Fruit fly (Drosophila melanogaster) whole organism, embryonic: ENCODE results near the gene dmrt11E.
A peak's percentile ranks its signal among the peaks of the same experiment; 100 is the strongest.

Source experiments
- Abd-B ChIP-seq: fragments of 200-800 bp; sonication (Bioruptor generic); optimal IDR thresholded peaks from 2 replicates; lab custom pipeline; 2018; ENCODE audit warnings: missing biosample characterization, mild to moderate bottlenecking, missing genetic modification characterization, moderate library complexity
- CG10321 ChIP-seq: fragments of 200-800 bp; sonication (Bioruptor generic); IDR thresholded peaks from 2 replicates; pipeline ENCODE4 v1.3.6; 2022; ENCODE audit warnings: missing biosample characterization, missing genetic modification characterization
- CG10565 ChIP-seq: fragments of 200-800 bp; sonication (Bioruptor generic); optimal IDR thresholded peaks from 3 replicates; lab custom pipeline; 2016; ENCODE audit warnings: missing biosample characterization, mild to moderate bottlenecking, missing genetic modification characterization
- CG10654 ChIP-seq: fragments of 200-800 bp; sonication (Bioruptor generic); optimal IDR thresholded peaks from 2 replicates; lab custom pipeline; 2016; ENCODE audit warnings: missing biosample characterization, missing genetic modification characterization
- CG12942 ChIP-seq: fragments of 200-800 bp; sonication (Bioruptor generic); optimal IDR thresholded peaks from 3 replicates; lab custom pipeline; 2016; ENCODE audit warnings: missing biosample characterization, missing genetic modification characterization
- CG13775 ChIP-seq: fragments of 200-800 bp; sonication (Bioruptor generic); optimal IDR thresholded peaks from 3 replicates; lab custom pipeline; 2017; ENCODE audit warnings: missing biosample characterization, mild to moderate bottlenecking, missing genetic modification characterization
- CG1602 ChIP-seq: fragments of 200-800 bp; sonication (Bioruptor generic); optimal IDR thresholded peaks from 3 replicates; lab custom pipeline; 2016; ENCODE audit warnings: missing biosample characterization, missing genetic modification characterization
- CG18476 ChIP-seq: fragments of 200-800 bp; sonication (Bioruptor generic); optimal IDR thresholded peaks from 2 replicates; lab custom pipeline; 2016; ENCODE audit warnings: missing biosample characterization, mild to moderate bottlenecking, missing genetic modification characterization
- CG18599 ChIP-seq: fragments of 200-800 bp; sonication (Bioruptor generic); optimal IDR thresholded peaks from 3 replicates; lab custom pipeline; 2017; ENCODE audit warnings: missing biosample characterization, missing genetic modification characterization, mild to moderate bottlenecking, moderate library complexity, missing genetic modification reagents
- CG2120 ChIP-seq: fragments of 200-800 bp; sonication (Bioruptor generic); optimal IDR thresholded peaks from 3 replicates; lab custom pipeline; 2016; ENCODE audit warnings: missing biosample characterization, missing genetic modification characterization
- CG2712 ChIP-seq: fragments of 200-800 bp; optimal IDR thresholded peaks from 3 replicates; lab custom pipeline; 2019; ENCODE audit warnings: missing biosample characterization, mild to moderate bottlenecking, missing genetic modification characterization, moderate library complexity
- CG32532 ChIP-seq: fragments of 200-800 bp; sonication (Bioruptor generic); IDR thresholded peaks from 2 replicates; pipeline ENCODE4 v1.3.6; 2022; ENCODE audit warnings: missing biosample characterization, missing genetic modification characterization
- CG3838 ChIP-seq: fragments of 200-800 bp; sonication (Bioruptor generic); optimal IDR thresholded peaks from 3 replicates; lab custom pipeline; 2016; ENCODE audit warnings: missing biosample characterization, missing genetic modification characterization
- CG6689 ChIP-seq: fragments of 200-800 bp; sonication (Bioruptor generic); IDR thresholded peaks from 2 replicates; pipeline ENCODE4 v1.3.6; 2022; ENCODE audit warnings: missing biosample characterization, missing genetic modification characterization
- CG7786 ChIP-seq: fragments of 200-800 bp; sonication (Bioruptor generic); optimal IDR thresholded peaks from 2 replicates; lab custom pipeline; 2016; ENCODE audit warnings: missing biosample characterization, missing genetic modification characterization
- CG7928 ChIP-seq: fragments of 200-800 bp; sonication (Bioruptor generic); optimal IDR thresholded peaks from 2 replicates; lab custom pipeline; 2017; ENCODE audit warnings: missing biosample characterization, mild to moderate bottlenecking, missing genetic modification characterization
- CG8924 ChIP-seq: fragments of 200-800 bp; optimal IDR thresholded peaks from 3 replicates; lab custom pipeline; 2019; ENCODE audit warnings: missing biosample characterization, mild to moderate bottlenecking, missing genetic modification characterization, moderate library complexity
- CG9437 ChIP-seq: fragments of 200-800 bp; sonication (Bioruptor generic); optimal IDR thresholded peaks from 2 replicates; lab custom pipeline; 2018; ENCODE audit warnings: missing biosample characterization, mild to moderate bottlenecking, missing genetic modification characterization
- CG9876 ChIP-seq: fragments of 200-800 bp; sonication (Bioruptor generic); optimal IDR thresholded peaks from 2 replicates; lab custom pipeline; 2016; ENCODE audit warnings: missing biosample characterization, missing genetic modification characterization
- Dfd ChIP-seq, 2 experiments: fragments of >200 bp; optimal IDR thresholded peaks; 2 replicates each; lab custom pipeline; 2017; ENCODE audit warnings: missing biosample characterization in 2 of 2, missing genetic modification characterization in 2 of 2
- Dip3 ChIP-seq: fragments of 200-800 bp; sonication (Bioruptor generic); optimal IDR thresholded peaks from 3 replicates; lab custom pipeline; 2016; ENCODE audit warnings: missing biosample characterization, missing genetic modification characterization
- Doc2 ChIP-seq: fragments of 200-800 bp; sonication (Bioruptor generic); IDR thresholded peaks from 2 replicates; pipeline ENCODE4 v1.3.6; 2022; ENCODE audit warnings: missing biosample characterization, missing genetic modification characterization
- Ets97D ChIP-seq: fragments of 200-800 bp; sonication (Bioruptor generic); optimal IDR thresholded peaks from 3 replicates; lab custom pipeline; 2016; ENCODE audit warnings: missing biosample characterization, missing genetic modification characterization
- Fer2 ChIP-seq: fragments of 200-800 bp; sonication (Bioruptor generic); optimal IDR thresholded peaks from 2 replicates; lab custom pipeline; 2018; ENCODE audit warnings: missing biosample characterization, mild to moderate bottlenecking, missing genetic modification characterization, moderate library complexity
- Fer3 ChIP-seq: fragments of 200-800 bp; sonication (Bioruptor generic); optimal IDR thresholded peaks from 2 replicates; lab custom pipeline; 2018; ENCODE audit warnings: missing biosample characterization, mild to moderate bottlenecking, missing genetic modification characterization, moderate library complexity
- H15 ChIP-seq: fragments of 200-800 bp; sonication (Bioruptor generic); IDR thresholded peaks from 3 replicates; pipeline ENCODE4 v1.3.6; 2022; ENCODE audit warnings: missing biosample characterization, missing genetic modification characterization
- Kr ChIP-seq: fragments of 200-800 bp; sonication (Bioruptor generic); optimal IDR thresholded peaks from 2 replicates; lab custom pipeline; 2017; ENCODE audit warnings: missing biosample characterization, mild to moderate bottlenecking, missing genetic modification characterization
- Mrtf ChIP-seq: fragments of 200-800 bp; sonication (Bioruptor generic); IDR thresholded peaks from 3 replicates; pipeline ENCODE4 v1.3.6; 2022; ENCODE audit warnings: missing biosample characterization, missing genetic modification characterization
- Opbp ChIP-seq: fragments of 200-800 bp; sonication (Bioruptor generic); IDR thresholded peaks from 3 replicates; pipeline ENCODE4 v1.3.6; 2022; ENCODE audit warnings: missing biosample characterization, missing genetic modification characterization; ENCODE audit not compliant: partially characterized antibody
- Spps ChIP-seq: fragments of 200-800 bp; sonication (Bioruptor generic); optimal IDR thresholded peaks from 2 replicates; lab custom pipeline; 2018; ENCODE audit warnings: missing biosample characterization, mild to moderate bottlenecking, missing genetic modification characterization
- Ssrp ChIP-seq: fragments of 200-800 bp; sonication (Bioruptor generic); optimal IDR thresholded peaks from 2 replicates; lab custom pipeline; 2018; ENCODE audit warnings: missing biosample characterization, mild to moderate bottlenecking, missing genetic modification characterization, moderate library complexity
- Taf1 ChIP-seq: fragments of 200-800 bp; sonication (Bioruptor generic); IDR thresholded peaks from 2 replicates; pipeline ENCODE4 v1.3.6; 2022; ENCODE audit warnings: missing biosample characterization, missing genetic modification characterization
- aop ChIP-seq: fragments of 200-800 bp; sonication (Bioruptor generic); IDR thresholded peaks from 2 replicates; pipeline ENCODE4 v1.3.6; 2022; ENCODE audit warnings: missing biosample characterization, missing genetic modification characterization
- bcd ChIP-seq: fragments of 200-800 bp; sonication (Bioruptor generic); optimal IDR thresholded peaks from 2 replicates; lab custom pipeline; 2017; ENCODE audit warnings: missing biosample characterization, mild to moderate bottlenecking, missing genetic modification characterization
- dati ChIP-seq: fragments of 200-800 bp; sonication (Bioruptor generic); IDR thresholded peaks from 2 replicates; pipeline ENCODE4 v1.3.6; 2022; ENCODE audit warnings: missing biosample characterization, missing genetic modification characterization
- dysf ChIP-seq: fragments of 200-800 bp; sonication (Bioruptor generic); IDR thresholded peaks from 3 replicates; pipeline ENCODE4 v1.3.6; 2022; ENCODE audit warnings: missing biosample characterization, missing genetic modification characterization
- fu2 ChIP-seq: fragments of 200-800 bp; sonication (Bioruptor generic); optimal IDR thresholded peaks from 2 replicates; lab custom pipeline; 2016; ENCODE audit warnings: missing biosample characterization, missing genetic modification characterization
- grn ChIP-seq: fragments of 200-800 bp; sonication (Bioruptor generic); optimal IDR thresholded peaks from 3 replicates; lab custom pipeline; 2017; ENCODE audit warnings: missing biosample characterization, missing genetic modification characterization
- gt ChIP-seq: fragments of 200-800 bp; sonication (Bioruptor generic); IDR thresholded peaks from 2 replicates; pipeline ENCODE4 v1.3.6; 2022; ENCODE audit warnings: missing biosample characterization, missing genetic modification characterization
- hb ChIP-seq: fragments of 200-800 bp; sonication (Bioruptor generic); IDR thresholded peaks from 3 replicates; pipeline ENCODE4 v1.3.6; 2022; ENCODE audit warnings: missing biosample characterization, missing genetic modification characterization; ENCODE audit not compliant: partially characterized antibody
- ind ChIP-seq: fragments of 200-800 bp; sonication (Bioruptor generic); optimal IDR thresholded peaks from 3 replicates; lab custom pipeline; 2016; ENCODE audit warnings: missing biosample characterization, missing genetic modification characterization
- kay ChIP-seq: fragments of 200-800 bp; sonication (Bioruptor generic); optimal IDR thresholded peaks from 2 replicates; lab custom pipeline; 2016; ENCODE audit warnings: missing biosample characterization, missing genetic modification characterization
- knrl ChIP-seq: fragments of 200-800 bp; sonication (Bioruptor generic); IDR thresholded peaks from 3 replicates; pipeline ENCODE4 v1.3.6; 2022; ENCODE audit warnings: missing biosample characterization, missing genetic modification characterization; ENCODE audit not compliant: partially characterized antibody
- mam ChIP-seq: fragments of 200-800 bp; sonication (Bioruptor generic); optimal IDR thresholded peaks from 3 replicates; lab custom pipeline; 2016; ENCODE audit warnings: missing biosample characterization, missing genetic modification characterization
- schlank ChIP-seq: fragments of 200-800 bp; sonication (Bioruptor generic); optimal IDR thresholded peaks from 2 replicates; lab custom pipeline; 2018; ENCODE audit warnings: missing biosample characterization, mild to moderate bottlenecking, missing genetic modification characterization
- stwl ChIP-seq: fragments of 200-800 bp; sonication (Bioruptor generic); optimal IDR thresholded peaks from 3 replicates; lab custom pipeline; 2018; ENCODE audit warnings: missing biosample characterization, mild to moderate bottlenecking, missing genetic modification characterization, moderate library complexity
- tio ChIP-seq: fragments of 200-800 bp; sonication (Bioruptor generic); optimal IDR thresholded peaks from 2 replicates; lab custom pipeline; 2017; ENCODE audit warnings: missing biosample characterization, missing genetic modification characterization, inconsistent platforms
- trem ChIP-seq: fragments of 200-800 bp; optimal IDR thresholded peaks from 3 replicates; lab custom pipeline; 2019; ENCODE audit warnings: missing biosample characterization, mild to moderate bottlenecking, missing genetic modification characterization, moderate library complexity
- tx ChIP-seq: fragments of 200-800 bp; sonication (Bioruptor generic); optimal IDR thresholded peaks from 2 replicates; lab custom pipeline; 2016; ENCODE audit warnings: missing biosample characterization, missing genetic modification characterization

The dmrt11E gene

dm6 chrX:13403962-13404830, 36.2 kb downstream of the dmrt11E start, which contains the start of gene GstT4 (continued):
- TF ChIP-seq trem (tag; lab: Kevin White, UChicago) (no peak), CG2120 (GFP tag; lab: Kevin White, UChicago) (peak; percentile 80), CG18599 (GFP tag; lab: Kevin White, UChicago) (peak; percentile 28), hb (GFP tag; lab: Robert Waterston, UW) (no peak), Fer2 (tag; lab: Kevin White, UChicago) (no peak), schlank (tag; lab: Kevin White, UChicago) (no peak), CG7786 (GFP tag; lab: Kevin White, UChicago) (peak; percentile 86), bcd (GFP tag; lab: Kevin White, UChicago) (peak; percentile 39), aop (GFP tag; lab: Robert Waterston, UW) (no peak), mam (GFP tag; lab: Kevin White, UChicago) (peak; percentile 69), CG2712 (tag; lab: Kevin White, UChicago) (peak; percentile 33), Doc2 (GFP tag; lab: Robert Waterston, UW) (no peak), knrl (GFP tag; lab: Robert Waterston, UW) (no peak), gt (GFP tag; lab: Robert Waterston, UW) (no peak), Kr (GFP tag; lab: Kevin White, UChicago) (no peak), Fer3 (no peak), ind (GFP tag; lab: Kevin White, UChicago) (peak; percentile 54), CG3838 (GFP tag; lab: Kevin White, UChicago) (no peak), CG6689 (GFP tag; lab: Robert Waterston, UW) (peak; percentile 39), dati (GFP tag; lab: Robert Waterston, UW) (no peak), H15 (GFP tag; lab: Robert Waterston, UW) (peak; percentile 44; the same call in 1 of the 3 replicates), Ssrp (tag; lab: Kevin White, UChicago) (peak; percentile 32), kay (no peak), CG8924 (tag; lab: Kevin White, UChicago) (peak; percentile 54), Ets97D (GFP tag; lab: Kevin White, UChicago) (peak; percentile 11), Dfd (GFP tag; optimal IDR thresholded peaks at IDR 0.05; lab: Kevin White, UChicago) (no peak), CG1602 (peak; percentile 42), CG32532 (GFP tag; lab: Robert Waterston, UW) (peak; percentile 49; the same call in 1 of the 2 replicates), CG9876 (GFP tag; lab: Kevin White, UChicago) (peak; percentile 33), fu2 (GFP tag; lab: Kevin White, UChicago) (peak; percentile 49), Opbp (0 out of 3 replicates have a peak, but pooled peaks have one; percentile 30), CG10321 (GFP tag; lab: Robert Waterston, UW) (no peak), CG18476 (GFP tag; lab: Kevin White, UChicago) (peak; percentile 34), dysf (peak; percentile 59; the same call in 2 of the 3 replicates), Dip3 (GFP tag; lab: Kevin White, UChicago) (peak; percentile 36), CG9437 (GFP tag; lab: Kevin White, UChicago) (peak; percentile 72), stwl (tag; lab: Kevin White, UChicago) (no peak), Spps (no peak), Taf1 (GFP tag; lab: Robert Waterston, UW) (0 out of 2 replicates have a peak, but pooled peaks have one; percentile 18), tx (GFP tag; lab: Kevin White, UChicago) (peak; percentile 45), CG13775 (GFP tag; lab: Kevin White, UChicago) (peak; percentile 14), Abd-B (GFP tag; lab: Kevin White, UChicago) (peak; percentile 43), CG10565 (GFP tag; lab: Kevin White, UChicago) (no peak), CG7928 (GFP tag; lab: Kevin White, UChicago) (no peak), tio (GFP tag; lab: Kevin White, UChicago) (peak; percentile 66), CG10654 (GFP tag; lab: Kevin White, UChicago) (peak; percentile 40), grn (GFP tag; lab: Kevin White, UChicago) (no peak), CG12942 (GFP tag; lab: Kevin White, UChicago) (peak; percentile 23), Mrtf (0 out of 3 replicates have a peak, but pooled peaks have one; percentile 29)
